Fruit fly (Drosophila melanogaster): ENCODE results near the gene escl.

The escl gene

DNA sequence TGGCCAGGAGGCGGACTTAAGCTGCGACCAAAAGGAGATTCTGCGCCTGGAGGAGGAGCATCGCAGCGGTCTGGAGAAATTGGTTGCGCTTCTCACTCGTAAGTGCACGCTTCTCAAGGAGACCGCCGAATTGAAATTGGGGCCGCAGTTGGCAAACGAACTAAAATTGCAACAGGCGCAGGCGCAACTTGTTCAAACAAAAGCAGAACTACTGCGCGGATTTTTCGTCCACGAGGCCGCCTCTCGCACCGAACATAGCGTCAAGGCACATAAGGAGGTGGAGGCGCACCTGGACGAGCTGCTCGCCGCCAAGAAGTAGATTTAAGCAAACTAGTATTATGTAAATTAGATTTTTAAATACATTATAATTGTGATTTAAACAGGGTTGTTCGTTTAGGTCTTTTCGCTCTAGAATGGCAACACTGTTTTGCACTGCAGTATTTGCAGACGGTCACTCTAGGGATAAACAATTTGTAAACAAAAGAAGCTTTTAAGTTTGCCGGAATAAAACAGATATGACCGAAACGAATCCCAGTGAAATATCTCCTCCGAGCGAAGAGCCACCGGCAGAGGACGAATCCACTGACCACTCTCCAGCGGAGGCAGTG is at the start of gene escl:
Gene escl, plus strand, starts transcription at position 470 of the 608 bp plus-strand sequence.
- no peak for TF ChIP-seq Lhr (GFP tag; optimal IDR thresholded peaks at IDR 0.05)
- peak; percentile 85 for TF ChIP-seq MBD-R2 (GFP tag; IDR thresholded peaks at IDR 0.05)
- no peak for TF ChIP-seq Nf-YC (tag; optimal IDR thresholded peaks at IDR 0.05)
- peak; percentile 61 for TF ChIP-seq Dp (GFP tag; optimal IDR thresholded peaks at IDR 0.05)
- TF ChIP-seq Myb (GFP tag; optimal IDR thresholded peaks at IDR 0.05) = peak; percentile 26
- peak; percentile 51 for TF ChIP-seq sens (GFP tag)
- TF ChIP-seq pzg (GFP tag; optimal IDR thresholded peaks at IDR 0.05) = peak; percentile 57
- 0 out of 2 replicates have a peak, but pooled peaks have one; percentile 29 for TF ChIP-seq CG3847 (GFP tag; IDR thresholded peaks at IDR 0.05)
- peak; percentile 94 for TF ChIP-seq CG3281 (GFP tag; optimal IDR thresholded peaks at IDR 0.05)
- TF ChIP-seq CG16815 (GFP tag; optimal IDR thresholded peaks at IDR 0.05) = no peak
- peak; percentile 90 for TF ChIP-seq vvl (GFP tag; IDR thresholded peaks at IDR 0.05)
- TF ChIP-seq Med (GFP tag) = peak; percentile 71
- TF ChIP-seq ewg (GFP tag; optimal IDR thresholded peaks at IDR 0.05) = peak; percentile 55
- TF ChIP-seq CG6689 (GFP tag; IDR thresholded peaks at IDR 0.05) = peak; percentile 14; the same call in 1 of the 2 replicates
- TF ChIP-seq nau (GFP tag; optimal IDR thresholded peaks at IDR 0.05) = no peak
- TF ChIP-seq CG15514 (GFP tag; optimal IDR thresholded peaks at IDR 0.05) = peak; percentile 4
- peak; percentile 50; the same call in 1 of the 4 replicates for TF ChIP-seq chinmo (GFP tag; IDR thresholded peaks at IDR 0.05; ENCODE audit: partially characterized antibody)
- TF ChIP-seq row (GFP tag; IDR thresholded peaks at IDR 0.05) = peak; percentile 24; the same call in 1 of the 3 replicates
- TF ChIP-seq br (optimal IDR thresholded peaks at IDR 0.05) = no peak
- TF ChIP-seq CG9932 (GFP tag; IDR thresholded peaks at IDR 0.05) = peak; percentile 38
- no peak for TF ChIP-seq insv (GFP tag; optimal IDR thresholded peaks at IDR 0.05)
- 0 out of 2 replicates have a peak, but pooled peaks have one; percentile 9 for TF ChIP-seq NFAT (GFP tag; IDR thresholded peaks at IDR 0.05)
- TF ChIP-seq ci (GFP tag; IDR thresholded peaks at IDR 0.05) = 0 out of 3 replicates have a peak, but pooled peaks have one; percentile 5
- peak in 1 of 2 experiments; percentile 21 for TF ChIP-seq Pdp1 (GFP tag; optimal IDR thresholded peaks at IDR 0.05)
- TF ChIP-seq CG13287 (GFP tag; IDR thresholded peaks at IDR 0.05; ENCODE audit: partially characterized antibody) = peak; percentile 50
- peak; percentile 1 for TF ChIP-seq CoRest (tag; optimal IDR thresholded peaks at IDR 0.05)
- peak; percentile 18 for TF ChIP-seq CG12659 (GFP tag; optimal IDR thresholded peaks at IDR 0.05)
- peak; percentile 41 for TF ChIP-seq stwl (tag; optimal IDR thresholded peaks at IDR 0.05)
- 0 out of 2 replicates have a peak, but pooled peaks have one; percentile 24 for TF ChIP-seq unc-4 (GFP tag; IDR thresholded peaks at IDR 0.05; ENCODE audit: partially characterized antibody)
- TF ChIP-seq sima (GFP tag; optimal IDR thresholded peaks at IDR 0.05) = no peak
- peak; percentile 56 for TF ChIP-seq gfzf (GFP tag; optimal IDR thresholded peaks at IDR 0.05)
- TF ChIP-seq E2f2 (GFP tag; IDR thresholded peaks at IDR 0.05) = peak; percentile 75
- TF ChIP-seq CG11696 (GFP tag; IDR thresholded peaks at IDR 0.05) = no peak

DNA sequence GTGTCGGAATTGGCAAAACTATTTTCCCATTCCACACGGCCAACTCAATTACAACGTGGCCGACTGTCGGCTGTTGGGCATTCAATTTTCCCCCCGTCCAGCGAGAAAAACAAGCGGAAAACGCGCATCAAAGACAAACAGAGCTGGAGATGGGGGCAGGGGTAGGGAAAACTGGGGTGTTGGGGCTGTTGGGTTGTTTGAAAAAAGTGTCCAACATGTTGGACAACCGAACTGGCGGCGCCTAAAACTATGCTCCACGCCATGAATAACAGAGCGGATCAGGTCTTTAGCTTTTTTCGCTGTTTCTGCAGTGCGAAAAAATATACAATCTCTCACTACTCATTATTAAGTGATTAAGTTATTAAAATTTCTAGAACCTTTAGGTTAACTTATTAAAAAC is 48.5 kb upstream of the escl start:
- no peak for TF ChIP-seq dmrt11E (tag; optimal IDR thresholded peaks at IDR 0.05)
- TF ChIP-seq ftz-f1 (GFP tag; optimal IDR thresholded peaks at IDR 0.05) = no peak
- TF ChIP-seq trem (tag; optimal IDR thresholded peaks at IDR 0.05) = no peak
- TF ChIP-seq gem (tag; optimal IDR thresholded peaks at IDR 0.05) = peak; percentile 28
- peak; percentile 97 for TF ChIP-seq CG5180 (GFP tag; optimal IDR thresholded peaks at IDR 0.05)
- TF ChIP-seq ato (GFP tag; IDR thresholded peaks at IDR 0.05; ENCODE audit: partially characterized antibody) = no peak
- no peak for TF ChIP-seq pan (optimal IDR thresholded peaks at IDR 0.05)
- no peak for TF ChIP-seq pan (GFP tag; optimal IDR thresholded peaks at IDR 0.05 in 1 of 2, IDR thresholded peaks at IDR 0.05 in 1 of 2)
- TF ChIP-seq CG11504 (tag; optimal IDR thresholded peaks at IDR 0.05) = peak; percentile 3
- TF ChIP-seq E2f1 (GFP tag; IDR thresholded peaks at IDR 0.05) = 0 out of 2 replicates have a peak, but pooled peaks have one; percentile 10
- no peak for TF ChIP-seq CG12391 (tag; optimal IDR thresholded peaks at IDR 0.05)
- TF ChIP-seq tna (GFP tag; IDR thresholded peaks at IDR 0.05; ENCODE audit: partially characterized antibody) = no peak
- peak; percentile 50; the same call in 1 of the 2 replicates for TF ChIP-seq Drgx (GFP tag; IDR thresholded peaks at IDR 0.05)
- TF ChIP-seq hb (GFP tag; IDR thresholded peaks at IDR 0.05; ENCODE audit: partially characterized antibody) = no peak
- no peak for TF ChIP-seq eve (GFP tag; optimal IDR thresholded peaks at IDR 0.05)
- TF ChIP-seq CTCF (GFP tag; optimal IDR thresholded peaks at IDR 0.05) = peak; percentile 1

All from whole organism, embryonic.